Worm (Caenorhabditis elegans) whole organism, mixed stage, embryonic: Measurements from ENCODE around the gene inso-1.

Experiments used
- M03D4.4 ChIP-seq: sonication (generic microtip); optimal IDR thresholded peaks from 2 replicates; lab custom pipeline; 2017; ENCODE audit warnings: mild to moderate bottlenecking, missing genetic modification characterization, missing compliant biosample characterization
- ceh-39 ChIP-seq: fragments of 150-350 bp; optimal IDR thresholded peaks from 2 replicates; lab custom pipeline; 2014; ENCODE audit warnings: missing biosample characterization, missing genetic modification characterization
- ceh-43 ChIP-seq: fragments of 200-800 bp; sonication (Bioruptor generic); optimal IDR thresholded peaks from 2 replicates; lab custom pipeline; 2018; ENCODE audit warnings: mild to moderate bottlenecking, missing genetic modification characterization, moderate library complexity, missing compliant biosample characterization
- ces-1 ChIP-seq: fragments of 150-350 bp; optimal IDR thresholded peaks from 2 replicates; lab custom pipeline; 2014; ENCODE audit warnings: missing biosample characterization, missing genetic modification reagents, missing genetic modification characterization
- cnd-1 ChIP-seq: fragments of 200-800 bp; sonication (Bioruptor generic); optimal IDR thresholded peaks from 2 replicates; lab custom pipeline; 2018; ENCODE audit warnings: mild to moderate bottlenecking, missing genetic modification characterization, missing compliant biosample characterization
- drap-1 ChIP-seq: fragments of 200-800 bp; sonication (Bioruptor generic); optimal IDR thresholded peaks from 3 replicates; lab custom pipeline; 2018; ENCODE audit warnings: mild to moderate bottlenecking, missing genetic modification characterization, missing compliant biosample characterization
- elt-1 ChIP-seq: sonication (generic microtip); optimal IDR thresholded peaks from 2 replicates; lab custom pipeline; 2017; ENCODE audit warnings: missing genetic modification characterization, mild to moderate bottlenecking, missing compliant biosample characterization, antibody characterized with exemption, moderate library complexity, borderline replicate concordance; ENCODE audit not compliant: insufficient read depth
- elt-3 ChIP-seq: fragments of 150-350 bp; optimal IDR thresholded peaks from 2 replicates; lab custom pipeline; 2014; ENCODE audit warnings: missing biosample characterization, missing genetic modification characterization
- flh-1 ChIP-seq: fragments of 200-800 bp; sonication (Bioruptor generic); optimal IDR thresholded peaks from 2 replicates; lab custom pipeline; 2018; ENCODE audit warnings: mild to moderate bottlenecking, missing genetic modification characterization, moderate library complexity, missing compliant biosample characterization
- ham-2 ChIP-seq: fragments of 200-800 bp; sonication (Bioruptor generic); optimal IDR thresholded peaks from 2 replicates; lab custom pipeline; 2018; ENCODE audit warnings: mild to moderate bottlenecking, missing genetic modification characterization, missing compliant biosample characterization
- hlh-1 ChIP-seq: fragments of 150-350 bp; optimal IDR thresholded peaks from 2 replicates; lab custom pipeline; 2014; ENCODE audit warnings: missing biosample characterization, missing genetic modification reagents, missing genetic modification characterization
- mep-1 ChIP-seq: fragments of 150-350 bp; optimal IDR thresholded peaks from 2 replicates; lab custom pipeline; 2017; ENCODE audit warnings: missing biosample characterization, missing genetic modification reagents, missing genetic modification characterization, inconsistent platforms
- mls-2 ChIP-seq: sonication (generic microtip); optimal IDR thresholded peaks from 2 replicates; lab custom pipeline; 2016; ENCODE audit warnings: mild to moderate bottlenecking, missing genetic modification characterization, moderate library complexity, missing compliant biosample characterization
- nhr-12 ChIP-seq: fragments of 150-350 bp; optimal IDR thresholded peaks from 2 replicates; lab custom pipeline; 2014; ENCODE audit warnings: missing biosample characterization, missing genetic modification characterization
- nhr-2 ChIP-seq: fragments of 150-350 bp; optimal IDR thresholded peaks from 2 replicates; lab custom pipeline; 2014; ENCODE audit warnings: missing biosample characterization, missing genetic modification characterization
- nhr-237 ChIP-seq: fragments of 150-350 bp; optimal IDR thresholded peaks from 2 replicates; lab custom pipeline; 2014; ENCODE audit warnings: missing biosample characterization, missing genetic modification characterization
- nhr-28 ChIP-seq: fragments of 150-350 bp; optimal IDR thresholded peaks from 2 replicates; lab custom pipeline; 2014; ENCODE audit warnings: missing biosample characterization, missing genetic modification characterization
- nhr-76 ChIP-seq: sonication (generic microtip); optimal IDR thresholded peaks from 2 replicates; lab custom pipeline; 2017; ENCODE audit warnings: missing biosample characterization, missing genetic modification characterization
- pha-4 ChIP-seq: fragments of 150-350 bp; optimal IDR thresholded peaks from 2 replicates; lab custom pipeline; 2018; ENCODE audit warnings: missing biosample characterization, missing genetic modification reagents, missing genetic modification characterization
- sem-2 ChIP-seq: fragments of 200-800 bp; sonication (Bioruptor generic); optimal IDR thresholded peaks from 2 replicates; lab custom pipeline; 2018; ENCODE audit warnings: mild to moderate bottlenecking, missing genetic modification characterization, missing compliant biosample characterization
- snpc-4 ChIP-seq: fragments of 150-350 bp; optimal IDR thresholded peaks from 2 replicates; lab custom pipeline; 2014; ENCODE audit warnings: missing biosample characterization, missing genetic modification characterization
- sptf-1 ChIP-seq: sonication (generic microtip); optimal IDR thresholded peaks from 2 replicates; lab custom pipeline; 2017; ENCODE audit warnings: mild to moderate bottlenecking, missing genetic modification characterization, moderate library complexity, missing compliant biosample characterization
- tbx-8 ChIP-seq: fragments of 200-800 bp; sonication (Bioruptor generic); optimal IDR thresholded peaks from 2 replicates; lab custom pipeline; 2018; ENCODE audit warnings: mild to moderate bottlenecking, missing genetic modification characterization, moderate library complexity, missing compliant biosample characterization
- unc-39 ChIP-seq: fragments of 150-350 bp; optimal IDR thresholded peaks from 2 replicates; lab custom pipeline; 2014; ENCODE audit warnings: missing biosample characterization, missing genetic modification characterization
- zip-8 ChIP-seq: fragments of 150-350 bp; optimal IDR thresholded peaks from 2 replicates; lab custom pipeline; 2014; ENCODE audit warnings: missing biosample characterization, missing genetic modification characterization
- ztf-11 ChIP-seq: fragments of 150-350 bp; optimal IDR thresholded peaks from 2 replicates; lab custom pipeline; 2014; ENCODE audit warnings: missing biosample characterization, missing genetic modification characterization

Gene inso-1

DNA sequence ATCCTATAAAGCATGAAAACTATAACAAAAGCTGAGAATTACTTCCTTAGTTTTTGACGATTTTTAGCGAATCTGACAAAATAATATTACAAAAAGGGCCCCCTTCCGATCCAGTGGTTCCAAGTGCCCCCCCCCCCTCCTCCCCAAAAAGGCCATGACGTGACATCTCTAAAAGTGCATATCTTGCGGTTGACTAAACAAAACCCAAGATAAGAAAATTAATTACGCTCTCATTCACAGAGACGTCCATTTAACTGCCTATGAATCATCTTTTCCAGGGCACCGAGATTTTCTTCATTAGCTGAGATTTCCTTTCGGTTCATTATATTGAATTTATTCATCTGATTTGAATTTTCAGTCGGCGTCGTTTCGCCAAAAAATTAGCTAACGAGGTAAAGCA, at the start of gene inso-1:
TSS of gene inso-1 (plus strand) at position 301 of the 400 bp plus-strand sequence.
- TF ChIP-seq mls-2 (no peak), elt-3 (tag; lab: Kevin White, UChicago) (no peak), cnd-1 (tag; lab: Kevin White, UChicago) (no peak), ham-2 (no peak), ceh-43 (GFP tag; lab: Kevin White, UChicago) (no peak), nhr-76 (tag; lab: Kevin White, UChicago) (no peak), sem-2 (GFP tag; lab: Kevin White, UChicago) (no peak), nhr-12 (tag; lab: Kevin White, UChicago) (no peak)

ce11 chrX:1255547-1255946, 44.4 kb upstream of the inso-1 start, which contains the start of gene npr-11:
npr-11 (minus strand) TSS chrX:1255647.
- TF ChIP-seq snpc-4 (tag; lab: Kevin White, UChicago), result no peak

DNA sequence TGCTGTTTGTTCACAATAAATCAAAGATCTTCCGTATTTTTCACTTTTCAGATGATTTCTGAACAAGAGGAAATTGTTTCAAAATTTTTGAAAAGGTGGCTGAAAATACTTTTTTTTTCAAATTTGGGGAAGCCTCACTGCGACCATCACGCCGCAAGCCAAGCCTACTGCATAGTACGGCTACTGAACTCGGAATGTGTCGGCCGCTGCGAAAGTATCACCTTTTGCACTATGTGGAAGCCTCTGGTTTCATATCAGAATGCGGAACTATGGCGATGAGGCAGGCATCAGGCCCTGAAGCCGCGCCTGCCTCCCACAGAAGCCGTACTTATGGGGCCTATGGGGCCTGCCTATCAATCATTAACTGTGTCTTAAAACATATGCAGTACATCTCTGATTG, 42.3 kb upstream of the inso-1 start:
- no peak for TF ChIP-seq nhr-12 (tag; lab: Kevin White, UChicago)
- TF ChIP-seq zip-8, result no peak
- TF ChIP-seq elt-3 (tag; lab: Kevin White, UChicago), result no peak
- TF ChIP-seq nhr-2 (tag; lab: Kevin White, UChicago), result no peak
- TF ChIP-seq nhr-28, result no peak

DNA sequence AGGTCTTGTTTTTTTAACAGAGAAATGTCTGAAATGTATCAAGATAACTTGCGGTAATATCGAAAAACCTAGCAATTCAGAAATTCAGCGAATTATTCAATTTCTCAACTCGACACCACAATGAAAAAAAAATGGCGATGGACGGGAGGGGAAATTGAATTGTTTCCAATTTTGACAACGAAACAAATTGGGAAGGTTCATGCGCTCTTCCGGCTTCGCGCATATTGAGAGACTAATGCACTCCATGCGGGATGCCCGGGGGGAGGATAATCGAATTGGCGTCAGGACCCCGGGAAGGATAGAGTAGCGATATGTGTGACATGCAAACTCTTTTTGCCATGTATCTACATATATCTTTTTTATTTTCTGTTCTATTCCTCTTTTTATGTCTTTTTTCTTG, 34.6 kb upstream of the inso-1 start:
- TF ChIP-seq ces-1 (GFP tag; lab: Kevin White, UChicago) (peak; percentile 97), mls-2 (no peak)

- TF ChIP-seq ztf-11 (tag; lab: Kevin White, UChicago) (no peak), mep-1 (tag; lab: Kevin White, UChicago) (no peak), tbx-8 (GFP tag; lab: Kevin White, UChicago) (no peak), drap-1 (GFP tag; lab: Kevin White, UChicago) (no peak), ceh-39 (tag; lab: Kevin White, UChicago) (no peak), nhr-76 (tag; lab: Kevin White, UChicago) (no peak), nhr-12 (tag; lab: Kevin White, UChicago) (no peak), snpc-4 (tag; lab: Kevin White, UChicago) (no peak), zip-8 (no peak)
Observed at ce11 chrX:1270598-1270997, 29.4 kb upstream of the inso-1 start, which contains the start of gene C25G6.1. C25G6.1 (plus strand) TSS chrX:1270898.

DNA sequence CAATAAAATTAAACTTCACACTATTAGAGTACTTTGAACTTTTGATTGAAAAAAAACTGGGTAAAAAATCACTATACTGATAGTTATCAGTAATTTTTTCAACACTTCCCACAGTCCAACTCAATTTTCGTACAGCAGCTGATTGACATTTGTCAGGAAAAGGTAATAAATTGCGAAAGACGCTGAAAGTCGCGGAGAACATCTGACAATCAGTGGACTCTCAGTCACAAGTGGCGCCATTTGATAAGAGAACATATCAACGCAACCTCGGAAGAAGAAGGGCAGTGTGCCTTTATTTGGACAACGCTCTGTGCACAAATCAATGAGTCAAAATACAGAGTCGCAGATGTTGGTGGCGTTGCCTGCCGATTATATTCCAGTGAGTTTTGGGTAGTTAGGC, 27.4 kb upstream of the inso-1 start, which contains the start of gene C52B11.5:
TSS of gene C52B11.5 (plus strand) at position 250 of the 400 bp plus-strand sequence.
- TF ChIP-seq zip-8, result no peak
- TF ChIP-seq elt-1 (tag; lab: Kevin White, UChicago), result no peak
- TF ChIP-seq nhr-76 (tag; lab: Kevin White, UChicago), result no peak
- no peak for TF ChIP-seq ham-2
- no peak for TF ChIP-seq M03D4.4

DNA sequence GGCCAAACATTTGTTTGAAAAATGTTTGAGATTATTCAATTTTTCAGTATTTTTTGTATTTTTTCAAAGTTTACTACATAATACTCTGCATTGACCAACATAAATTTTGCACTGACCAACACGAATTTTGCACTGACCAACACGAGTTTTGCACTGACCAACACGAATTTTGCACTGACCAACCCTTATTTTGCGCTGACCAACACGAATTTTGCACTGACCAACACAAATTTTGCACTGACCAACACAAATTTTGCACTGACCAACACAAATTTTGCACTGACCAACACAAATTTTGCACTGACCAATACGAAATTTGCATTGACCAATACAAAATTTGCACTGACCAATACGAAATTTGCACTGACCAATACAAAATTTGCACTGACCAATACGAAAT, 7.1 kb upstream of the inso-1 start:
- TF ChIP-seq drap-1 (GFP tag; lab: Kevin White, UChicago) (no peak), snpc-4 (tag; lab: Kevin White, UChicago) (no peak), zip-8 (no peak), nhr-237 (tag; lab: Kevin White, UChicago) (no peak), hlh-1 (tag; lab: Kevin White, UChicago) (no peak), flh-1 (GFP tag; lab: Kevin White, UChicago) (no peak), ceh-39 (tag; lab: Kevin White, UChicago) (no peak), cnd-1 (tag; lab: Kevin White, UChicago) (no peak), unc-39 (tag; lab: Kevin White, UChicago) (no peak), sptf-1 (tag; lab: Kevin White, UChicago) (no peak), nhr-2 (tag; lab: Kevin White, UChicago) (no peak), pha-4 (tag; lab: Kevin White, UChicago) (no peak), M03D4.4 (no peak)
